Fruit fly (Drosophila melanogaster) whole organism, prepupa: ENCODE data around the gene AdipoR.

Experiments
- Blimp-1 ChIP-seq: fragments of 200-800 bp; sonication (Bioruptor generic); optimal IDR thresholded peaks from 3 replicates; lab custom pipeline; 2017; ENCODE audit warnings: missing biosample characterization, missing genetic modification characterization, mild to moderate bottlenecking, moderate library complexity, missing genetic modification reagents
- CG10631 ChIP-seq: fragments of 200-800 bp; sonication (Bioruptor generic); optimal IDR thresholded peaks from 2 replicates; lab custom pipeline; 2016; ENCODE audit warnings: missing biosample characterization, missing genetic modification characterization
- CG11294 ChIP-seq: fragments of 200-800 bp; sonication (Bioruptor generic); IDR thresholded peaks from 2 replicates; pipeline ENCODE4 v1.3.6; 2022; ENCODE audit warnings: missing biosample characterization, missing genetic modification characterization
- CG11762 ChIP-seq: fragments of 200-800 bp; sonication (Bioruptor generic); optimal IDR thresholded peaks from 3 replicates; lab custom pipeline; 2016; ENCODE audit warnings: missing biosample characterization, missing genetic modification characterization; ENCODE audit not compliant: insufficient read depth
- CG15336 ChIP-seq: fragments of 200-800 bp; sonication (Bioruptor generic); IDR thresholded peaks from 2 replicates; pipeline ENCODE4 v1.3.6; 2022; ENCODE audit warnings: missing biosample characterization, missing genetic modification characterization
- CG1621 ChIP-seq: fragments of 200-800 bp; sonication (Bioruptor generic); optimal IDR thresholded peaks from 3 replicates; lab custom pipeline; 2018; ENCODE audit warnings: missing biosample characterization, mild to moderate bottlenecking, missing genetic modification characterization
- CG16779 ChIP-seq: fragments of 200-800 bp; sonication (Bioruptor generic); optimal IDR thresholded peaks from 3 replicates; lab custom pipeline; 2017; ENCODE audit warnings: missing biosample characterization, mild to moderate bottlenecking, missing genetic modification characterization
- CG3032 ChIP-seq: fragments of 200-800 bp; optimal IDR thresholded peaks from 2 replicates; lab custom pipeline; 2019; ENCODE audit warnings: missing biosample characterization, mild to moderate bottlenecking, missing genetic modification characterization, moderate library complexity
- CG31627 ChIP-seq: fragments of 200-800 bp; sonication (Bioruptor generic); optimal IDR thresholded peaks from 3 replicates; lab custom pipeline; 2016; ENCODE audit warnings: missing biosample characterization, missing genetic modification characterization
- CG34406 ChIP-seq: fragments of 200-800 bp; sonication (Bioruptor generic); optimal IDR thresholded peaks from 3 replicates; lab custom pipeline; 2016; ENCODE audit warnings: missing biosample characterization, missing genetic modification characterization
- CG3919 ChIP-seq: fragments of 200-800 bp; sonication (Bioruptor generic); optimal IDR thresholded peaks from 3 replicates; lab custom pipeline; 2016; ENCODE audit warnings: missing biosample characterization, missing genetic modification characterization
- CG4318 ChIP-seq: fragments of 200-800 bp; sonication (Bioruptor generic); optimal IDR thresholded peaks from 3 replicates; lab custom pipeline; 2017; ENCODE audit warnings: missing biosample characterization, mild to moderate bottlenecking, missing genetic modification characterization
- CG6163 ChIP-seq: fragments of 200-800 bp; sonication (Bioruptor generic); IDR thresholded peaks from 3 replicates; pipeline ENCODE4 v1.3.6; 2022; ENCODE audit warnings: missing biosample characterization, missing genetic modification characterization
- CG6792 ChIP-seq: fragments of 200-800 bp; sonication (Bioruptor generic); optimal IDR thresholded peaks from 3 replicates; lab custom pipeline; 2016; ENCODE audit warnings: missing biosample characterization, missing genetic modification characterization
- CG6854 ChIP-seq: fragments of 200-800 bp; sonication (Bioruptor generic); optimal IDR thresholded peaks from 2 replicates; lab custom pipeline; 2017; ENCODE audit warnings: missing biosample characterization, mild to moderate bottlenecking, missing genetic modification characterization
- CG8119 ChIP-seq: fragments of 200-800 bp; sonication (Bioruptor generic); IDR thresholded peaks from 3 replicates; pipeline ENCODE4 v1.3.6; 2022; ENCODE audit warnings: missing biosample characterization, missing genetic modification characterization
- CG8319 ChIP-seq: fragments of 200-800 bp; sonication (Bioruptor generic); optimal IDR thresholded peaks from 3 replicates; lab custom pipeline; 2016; ENCODE audit warnings: missing biosample characterization, missing genetic modification characterization
- CG9139 ChIP-seq: fragments of 200-800 bp; sonication (Bioruptor generic); optimal IDR thresholded peaks from 3 replicates; lab custom pipeline; 2017; ENCODE audit warnings: missing biosample characterization, mild to moderate bottlenecking, missing genetic modification characterization
- Eip78C ChIP-seq: fragments of 200-800 bp; sonication (Bioruptor generic); peaks from one replicate; lab custom pipeline; 2016; ENCODE audit warnings: missing biosample characterization, missing genetic modification characterization
- Eip93F ChIP-seq: fragments of 200-800 bp; sonication (Bioruptor generic); optimal IDR thresholded peaks from 2 replicates; lab custom pipeline; 2016; ENCODE audit warnings: missing biosample characterization, mild to moderate bottlenecking, missing genetic modification characterization
- Gug ChIP-seq: fragments of 200-800 bp; sonication (Bioruptor generic); IDR thresholded peaks from 2 replicates; pipeline ENCODE4 v1.3.6; 2022; ENCODE audit warnings: missing biosample characterization, missing genetic modification characterization
- Hr38 ChIP-seq: sonication (Bioruptor generic); optimal IDR thresholded peaks from 2 replicates; lab custom pipeline; 2016; ENCODE audit warnings: missing biosample characterization, missing genetic modification characterization
- Hr39 ChIP-seq: fragments of 200-800 bp; sonication (Bioruptor generic); optimal IDR thresholded peaks from 2 replicates; lab custom pipeline; 2016; ENCODE audit warnings: missing biosample characterization, missing genetic modification characterization
- Hr4 ChIP-seq: fragments of 200-800 bp; sonication (Bioruptor generic); optimal IDR thresholded peaks from 3 replicates; lab custom pipeline; 2016; ENCODE audit warnings: missing biosample characterization, missing genetic modification characterization
- Lpt ChIP-seq: fragments of 200-800 bp; sonication (Bioruptor generic); optimal IDR thresholded peaks from 3 replicates; lab custom pipeline; 2016; ENCODE audit warnings: missing biosample characterization, missing genetic modification characterization
- OdsH ChIP-seq: fragments of 200-800 bp; sonication (Bioruptor generic); optimal IDR thresholded peaks from 3 replicates; lab custom pipeline; 2016; ENCODE audit warnings: missing biosample characterization, missing genetic modification characterization
- Smox ChIP-seq: fragments of 200-800 bp; sonication (Bioruptor generic); optimal IDR thresholded peaks from 3 replicates; lab custom pipeline; 2016; ENCODE audit warnings: missing biosample characterization, missing genetic modification characterization
- Sox14 ChIP-seq: fragments of 200-800 bp; sonication (Bioruptor generic); optimal IDR thresholded peaks from 3 replicates; lab custom pipeline; 2016; ENCODE audit warnings: missing biosample characterization, missing genetic modification characterization
- Sox15 ChIP-seq: fragments of 200-800 bp; sonication (Bioruptor generic); optimal IDR thresholded peaks from 3 replicates; lab custom pipeline; 2016; ENCODE audit warnings: missing biosample characterization, missing genetic modification characterization
- dac ChIP-seq: fragments of 200-800 bp; sonication (Bioruptor generic); optimal IDR thresholded peaks from 2 replicates; lab custom pipeline; 2017; ENCODE audit warnings: missing biosample characterization, mild to moderate bottlenecking, missing genetic modification characterization
- dsx ChIP-seq: fragments of 200-800 bp; optimal IDR thresholded peaks from 3 replicates; lab custom pipeline; 2019; ENCODE audit warnings: missing biosample characterization, mild to moderate bottlenecking, missing genetic modification characterization, moderate library complexity; ENCODE audit not compliant: poor library complexity, severe bottlenecking
- eg ChIP-seq: fragments of 200-800 bp; sonication (Bioruptor generic); IDR thresholded peaks from 3 replicates; pipeline ENCODE4 v1.3.6; 2022; ENCODE audit warnings: missing biosample characterization, missing genetic modification characterization
- fd85E ChIP-seq: fragments of 200-800 bp; sonication (Bioruptor generic); optimal IDR thresholded peaks from 3 replicates; lab custom pipeline; 2016; ENCODE audit warnings: missing biosample characterization, missing genetic modification characterization
- fkh ChIP-seq: fragments of 200-800 bp; sonication (Bioruptor generic); optimal IDR thresholded peaks from 3 replicates; lab custom pipeline; 2017; ENCODE audit warnings: missing biosample characterization, mild to moderate bottlenecking, missing genetic modification characterization, moderate library complexity
- lz ChIP-seq: fragments of 200-800 bp; sonication (Bioruptor generic); optimal IDR thresholded peaks from 3 replicates; lab custom pipeline; 2016; ENCODE audit warnings: missing biosample characterization, missing genetic modification characterization
- net ChIP-seq: fragments of 200-800 bp; sonication (Bioruptor generic); optimal IDR thresholded peaks from 3 replicates; lab custom pipeline; 2016; ENCODE audit warnings: missing biosample characterization, missing genetic modification characterization
- pdm3 ChIP-seq: fragments of 200-800 bp; sonication (Bioruptor generic); optimal IDR thresholded peaks from 3 replicates; lab custom pipeline; 2016; ENCODE audit warnings: missing biosample characterization, missing genetic modification characterization
- salr ChIP-seq, 2 experiments: fragments of 200-800 bp; sonication (Bioruptor generic); optimal IDR thresholded peaks; 3 replicates each; lab custom pipeline; 2016 to 2018; ENCODE audit warnings: missing biosample characterization in 2 of 2, missing genetic modification characterization in 2 of 2, mild to moderate bottlenecking in 1 of 2
- ss ChIP-seq, 2 experiments: fragments of 200-800 bp; sonication (Bioruptor generic); optimal IDR thresholded peaks; 2 replicates in 1 of 2; 3 replicates in 1 of 2; lab custom pipeline; 2017 to 2018; ENCODE audit warnings: mild to moderate bottlenecking in 2 of 2, missing biosample characterization in 2 of 2, missing genetic modification characterization in 2 of 2, moderate library complexity in 1 of 2
- svp ChIP-seq: fragments of 200-800 bp; sonication (Bioruptor generic); peaks from one replicate; lab custom pipeline; 2016; ENCODE audit warnings: missing biosample characterization, missing genetic modification characterization
- topi ChIP-seq: fragments of 200-800 bp; sonication (Bioruptor generic); optimal IDR thresholded peaks from 3 replicates; lab custom pipeline; 2016; ENCODE audit warnings: missing biosample characterization, missing genetic modification characterization
- vri ChIP-seq: fragments of 200-800 bp; sonication (Bioruptor generic); optimal IDR thresholded peaks from 3 replicates; lab custom pipeline; 2016; ENCODE audit warnings: missing biosample characterization, mild to moderate bottlenecking, missing genetic modification characterization

Gene AdipoR

DNA sequence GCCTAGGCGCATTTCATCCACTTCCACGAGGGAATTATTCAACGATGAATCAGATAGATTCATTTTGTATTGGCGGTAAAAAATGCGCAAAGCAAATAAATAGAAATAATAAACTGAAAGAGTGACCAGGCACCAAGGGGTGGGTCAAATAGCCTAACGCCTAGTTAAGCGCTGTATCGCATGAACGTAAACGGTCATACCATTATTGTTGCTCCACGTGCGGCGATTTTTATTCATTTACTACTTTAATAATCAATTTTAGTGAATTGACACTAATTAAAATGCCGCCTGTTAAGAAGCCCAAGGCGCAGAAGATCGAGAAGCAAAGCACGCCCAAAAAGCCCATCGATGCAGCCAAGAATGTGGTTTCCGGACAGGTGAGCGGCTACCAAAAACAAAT lies 36.9 kb upstream of the AdipoR start, which contains the start of the genes CG33107 and CG6937:
Gene CG33107, minus strand, starts transcription at position 137 of the 400 bp plus-strand sequence.
Gene CG6937, plus strand, starts transcription at position 192 of the 400 bp plus-strand sequence.
- peak; percentile 84 for TF ChIP-seq fkh (GFP tag; lab: Kevin White, UChicago)
- TF ChIP-seq eg (GFP tag; lab: Robert Waterston, UW), result no peak
- TF ChIP-seq Eip78C (GFP tag; lab: Kevin White, UChicago), result peak; percentile 10
- TF ChIP-seq, all 60 proteins: peak for 2

DNA sequence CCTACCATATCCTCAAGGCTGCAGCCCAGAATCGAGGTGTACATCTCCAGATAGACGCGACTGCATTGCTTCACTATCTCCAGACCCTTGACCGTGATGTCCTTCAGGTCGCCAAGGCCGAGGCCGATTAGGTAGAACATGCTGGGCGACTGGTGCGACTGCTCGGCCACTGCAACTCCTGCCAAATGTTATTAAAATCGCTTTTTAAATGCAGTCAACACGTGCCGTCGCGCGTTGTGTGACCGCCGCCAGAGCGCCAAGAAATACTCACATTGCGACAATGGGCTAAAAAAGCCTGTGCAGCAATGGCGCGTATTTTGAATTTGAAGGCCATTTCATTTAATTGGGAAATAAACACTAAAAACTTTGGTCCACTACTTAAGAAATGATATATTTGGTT lies 35.3 kb upstream of the AdipoR start, which contains the start of gene Dph5:
Gene Dph5, minus strand, starts transcription at position 245 of the 400 bp plus-strand sequence.
- TF ChIP-seq salr (GFP tag; optimal IDR thresholded peaks at IDR 0.05; lab: Kevin White, UChicago), result no peak
- TF ChIP-seq, all 60 proteins: peak for 0

DNA sequence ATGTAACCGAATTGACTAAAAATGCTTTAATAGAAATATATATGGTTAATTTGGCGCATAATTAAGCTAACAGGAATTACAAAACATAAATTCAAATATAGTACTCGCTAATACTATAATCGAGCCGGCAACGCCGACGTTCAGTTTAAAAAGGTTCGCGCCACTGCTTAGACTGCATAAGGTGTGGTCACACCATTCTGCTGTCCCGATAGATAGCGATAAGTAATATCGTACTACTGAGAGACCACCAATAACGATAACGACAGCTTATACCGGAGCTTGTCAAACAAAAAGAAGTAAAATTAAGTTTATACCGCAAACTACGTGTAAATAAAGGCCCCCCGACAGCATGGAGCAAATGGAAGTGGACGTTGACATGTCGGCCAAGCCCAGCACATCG lies 32.9 kb upstream of the AdipoR start, which contains the start of gene CSN6:
Gene CSN6, plus strand, starts transcription at position 228 of the 400 bp plus-strand sequence.
- TF ChIP-seq Sox14 (peak; percentile 36), CG3032 (tag; lab: Kevin White, UChicago) (peak; percentile 19), Eip78C (GFP tag; lab: Kevin White, UChicago) (peak; percentile 15), dsx (GFP tag; lab: Kevin White, UChicago) (peak; percentile 67), Hr39 (GFP tag; lab: Kevin White, UChicago) (no peak)

DNA sequence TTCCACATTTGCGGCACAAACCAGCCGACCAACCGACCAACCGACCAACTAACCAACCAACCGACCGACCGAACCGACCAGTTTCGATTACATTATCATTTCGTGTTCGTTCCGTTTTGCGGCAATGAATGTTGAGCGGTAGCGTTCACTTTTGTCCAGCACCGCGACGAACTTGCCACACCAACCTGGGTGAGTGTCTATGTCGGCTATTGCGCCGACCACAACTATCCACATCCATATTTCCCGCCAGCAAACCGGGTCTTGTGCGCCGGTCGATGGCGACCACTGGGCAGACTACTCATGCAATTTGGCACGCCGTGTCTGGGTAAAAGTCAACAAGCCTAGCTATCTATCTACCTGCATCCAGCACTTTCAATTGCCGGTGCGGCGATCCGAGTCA lies 29.3 kb upstream of the AdipoR start:
- peak; percentile 14; the same call in 1 of the 3 replicates for TF ChIP-seq CG8119 (GFP tag; lab: Robert Waterston, UW)
- no peak for TF ChIP-seq vri
- no peak for TF ChIP-seq dac
- TF ChIP-seq fkh (GFP tag; lab: Kevin White, UChicago), result no peak
- TF ChIP-seq CG16779 (tag; lab: Kevin White, UChicago), result no peak
- no peak for TF ChIP-seq Eip93F
- no peak for TF ChIP-seq net

DNA sequence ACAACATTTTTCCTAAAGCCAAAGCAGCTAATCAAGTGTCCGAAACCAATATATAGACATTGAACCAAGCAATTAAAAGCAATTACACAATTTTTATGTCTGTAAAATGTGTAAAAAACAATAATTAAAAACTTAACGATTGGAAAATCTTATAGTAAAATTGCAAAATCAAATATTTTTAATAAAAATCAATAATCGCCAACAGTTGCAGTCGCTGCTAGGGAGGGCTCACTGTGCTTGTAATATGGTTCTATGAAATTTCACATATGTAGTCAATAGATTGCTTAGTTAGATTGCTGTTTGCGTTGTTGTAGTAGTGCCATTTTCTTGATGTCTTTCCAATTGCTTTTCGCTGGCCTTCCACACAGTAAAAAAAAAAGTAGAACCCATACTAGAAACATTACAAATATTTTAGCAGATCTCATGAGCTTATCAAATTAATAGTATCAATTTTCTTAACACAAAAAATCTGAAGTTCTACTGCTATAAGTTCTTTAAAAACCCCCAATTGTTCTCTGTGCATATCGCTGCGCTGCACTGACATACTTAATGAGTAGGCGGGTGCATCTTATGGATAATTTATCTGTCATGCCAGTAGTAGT lies 28.6 kb upstream of the AdipoR start:
- TF ChIP-seq CG4318 (GFP tag; lab: Kevin White, UChicago) (no peak), svp (GFP tag; lab: Kevin White, UChicago) (no peak), CG11294 (GFP tag; lab: Robert Waterston, UW) (peak; percentile 7; the same call in 1 of the 2 replicates), Lpt (GFP tag; lab: Kevin White, UChicago) (peak; percentile 32), CG1621 (no peak), eg (GFP tag; lab: Robert Waterston, UW) (peak; percentile 82), CG34406 (GFP tag; lab: Kevin White, UChicago) (no peak), Hr4 (GFP tag; lab: Kevin White, UChicago) (peak; percentile 21), pdm3 (GFP tag; lab: Kevin White, UChicago) (no peak), CG11762 (GFP tag; lab: Kevin White, UChicago) (no peak), fkh (GFP tag; lab: Kevin White, UChicago) (no peak), Blimp-1 (GFP tag; lab: Kevin White, UChicago) (no peak), Eip78C (GFP tag; lab: Kevin White, UChicago) (peak; percentile 70), CG15336 (peak; percentile 18; the same call in 1 of the 2 replicates), CG3919 (GFP tag; lab: Kevin White, UChicago) (peak; percentile 26), Sox15 (no peak), CG10631 (GFP tag; lab: Kevin White, UChicago) (no peak), Eip93F (no peak), dac (no peak), dsx (GFP tag; lab: Kevin White, UChicago) (no peak), Hr39 (GFP tag; lab: Kevin White, UChicago) (no peak), Gug (GFP tag; lab: Robert Waterston, UW) (peak; percentile 54), lz (GFP tag; lab: Kevin White, UChicago) (no peak), Hr38 (no peak), fd85E (GFP tag; lab: Kevin White, UChicago) (no peak), Smox (GFP tag; lab: Kevin White, UChicago) (no peak), CG6792 (GFP tag; lab: Kevin White, UChicago) (no peak), OdsH (GFP tag; lab: Kevin White, UChicago) (no peak), CG6854 (no peak), CG8319 (GFP tag; lab: Kevin White, UChicago) (no peak), CG31627 (GFP tag; lab: Kevin White, UChicago) (no peak), CG9139 (GFP tag; lab: Kevin White, UChicago) (no peak), ss (GFP tag; optimal IDR thresholded peaks at IDR 0.05; lab: Kevin White, UChicago) (no peak), CG6163 (GFP tag; lab: Robert Waterston, UW) (peak; percentile 69), topi (no peak)
